Fruit fly (Drosophila melanogaster): ENCODE measurements around the gene Ir7a.

Gene Ir7a

dm6 chrX:7735262-7735661, 29.5 kb upstream of the Ir7a start:
- TF ChIP-seq Dfd (GFP tag; optimal IDR thresholded peaks at IDR 0.05), result no peak
- TF ChIP-seq Rel (GFP tag; optimal IDR thresholded peaks at IDR 0.05), result no peak
- no peak for TF ChIP-seq Rel (tag; optimal IDR thresholded peaks at IDR 0.05)
- no peak for TF ChIP-seq jim (GFP tag; optimal IDR thresholded peaks at IDR 0.05)
- no peak for TF ChIP-seq Sp1 (GFP tag; optimal IDR thresholded peaks at IDR 0.05)
- TF ChIP-seq Hnf4 (GFP tag; optimal IDR thresholded peaks at IDR 0.05), result no peak
- no peak for TF ChIP-seq Vsx2 (GFP tag; optimal IDR thresholded peaks at IDR 0.05; ENCODE audit: partially characterized antibody)
- TF ChIP-seq Hr83 (GFP tag; optimal IDR thresholded peaks at IDR 0.05; ENCODE audit: poor library complexity, severe bottlenecking), result no peak
- no peak for TF ChIP-seq Myc (optimal IDR thresholded peaks at IDR 0.05)
- TF ChIP-seq dmrt93B (GFP tag; optimal IDR thresholded peaks at IDR 0.05), result no peak
- TF ChIP-seq dl (GFP tag; optimal IDR thresholded peaks at IDR 0.05; ENCODE audit: insufficient read depth in 1 of 2, partially characterized antibody in 2 of 2), result no peak
- no peak for TF ChIP-seq pan (optimal IDR thresholded peaks at IDR 0.05)
- no peak for TF ChIP-seq psq (GFP tag; optimal IDR thresholded peaks at IDR 0.05)
- no peak for TF ChIP-seq Dif (GFP tag; optimal IDR thresholded peaks at IDR 0.05; ENCODE audit: partially characterized antibody)
- no peak for TF ChIP-seq ey (GFP tag; optimal IDR thresholded peaks at IDR 0.05)
- no peak for TF ChIP-seq CrebA (GFP tag; optimal IDR thresholded peaks at IDR 0.05; ENCODE audit: borderline replicate concordance)
- TF ChIP-seq dsf (GFP tag; optimal IDR thresholded peaks at IDR 0.05; ENCODE audit: borderline replicate concordance), result no peak
- no peak for TF ChIP-seq Mio (GFP tag; optimal IDR thresholded peaks at IDR 0.05)
- TF ChIP-seq tai (GFP tag; optimal IDR thresholded peaks at IDR 0.05), result no peak

- TF ChIP-seq Hr83 (GFP tag; optimal IDR thresholded peaks at IDR 0.05; ENCODE audit: poor library complexity, severe bottlenecking) (no peak), Sp1 (GFP tag; optimal IDR thresholded peaks at IDR 0.05) (no peak), tai (GFP tag; optimal IDR thresholded peaks at IDR 0.05) (no peak), pan (optimal IDR thresholded peaks at IDR 0.05) (no peak), foxo (GFP tag; optimal IDR thresholded peaks at IDR 0.05) (no peak), usp (GFP tag; optimal IDR thresholded peaks at IDR 0.05) (no peak), CG9705 (GFP tag; optimal IDR thresholded peaks at IDR 0.05) (no peak), OdsH (GFP tag; optimal IDR thresholded peaks at IDR 0.05) (no peak), Jra (GFP tag; optimal IDR thresholded peaks at IDR 0.05) (no peak), Abd-B (GFP tag; optimal IDR thresholded peaks at IDR 0.05) (no peak)
Observed at dm6 chrX:7736593-7736992, 28.2 kb upstream of the Ir7a start, which contains the start of gene Tom40. TSS of gene Tom40 (plus strand) at chrX:7736893.

dm6 chrX:7737156-7737771, 27.5 kb upstream of the Ir7a start:
- TF ChIP-seq Rel (GFP tag; optimal IDR thresholded peaks at IDR 0.05) (no peak), Rel (tag; optimal IDR thresholded peaks at IDR 0.05) (peak; percentile 9), sage (GFP tag; optimal IDR thresholded peaks at IDR 0.05) (no peak)

- no peak for TF ChIP-seq dsf (GFP tag; optimal IDR thresholded peaks at IDR 0.05; ENCODE audit: borderline replicate concordance)
- no peak for TF ChIP-seq rgr (GFP tag; optimal IDR thresholded peaks at IDR 0.05)
- TF ChIP-seq Jra (GFP tag; optimal IDR thresholded peaks at IDR 0.05), result no peak
- TF ChIP-seq Sp1 (GFP tag; optimal IDR thresholded peaks at IDR 0.05), result no peak
- no peak for TF ChIP-seq CG32264 (GFP tag; optimal IDR thresholded peaks at IDR 0.05)
- TF ChIP-seq Myc (optimal IDR thresholded peaks at IDR 0.05), result no peak
- TF ChIP-seq foxo (GFP tag; optimal IDR thresholded peaks at IDR 0.05), result no peak
- TF ChIP-seq fru (GFP tag; optimal IDR thresholded peaks at IDR 0.05), result no peak
Observed at dm6 chrX:7744036-7744435, 20.7 kb upstream of the Ir7a start.

- TF ChIP-seq Dfd (GFP tag; optimal IDR thresholded peaks at IDR 0.05) (peak; percentile 96), Myc (optimal IDR thresholded peaks at IDR 0.05) (no peak), rgr (GFP tag; optimal IDR thresholded peaks at IDR 0.05) (no peak), Rel (GFP tag; optimal IDR thresholded peaks at IDR 0.05) (no peak), Rel (tag; optimal IDR thresholded peaks at IDR 0.05) (no peak)
Observed at dm6 chrX:7746342-7746741, 18.4 kb upstream of the Ir7a start.

Measured in whole organism, wandering third instar larva.